Fruit fly (Drosophila melanogaster) whole organism, adult: ENCODE data around the gene wam.

Source experiments
- CG11617 ChIP-seq: fragments of 200-800 bp; sonication (Bioruptor generic); optimal IDR thresholded peaks from 2 replicates; lab custom pipeline; 2017; ENCODE audit warnings: mild to moderate bottlenecking, missing biosample characterization, missing genetic modification reagents, missing genetic modification characterization
- CG12768 ChIP-seq: fragments of 200-800 bp; sonication (Bioruptor generic); optimal IDR thresholded peaks from 2 replicates; lab custom pipeline; 2017; ENCODE audit warnings: missing biosample characterization, missing genetic modification characterization, mild to moderate bottlenecking, moderate library complexity, missing genetic modification reagents
- CG14711 ChIP-seq: fragments of 200-800 bp; sonication (Bioruptor generic); optimal IDR thresholded peaks from 2 replicates; lab custom pipeline; 2018; ENCODE audit warnings: missing biosample characterization, mild to moderate bottlenecking, missing genetic modification characterization, moderate library complexity
- CG1620 ChIP-seq: fragments of 200-800 bp; sonication (Bioruptor generic); optimal IDR thresholded peaks from 2 replicates; lab custom pipeline; 2016; ENCODE audit warnings: missing biosample characterization, missing genetic modification characterization
- CG33017 ChIP-seq: fragments of 200-800 bp; sonication (Bioruptor generic); optimal IDR thresholded peaks from 2 replicates; lab custom pipeline; 2018; ENCODE audit warnings: missing biosample characterization, mild to moderate bottlenecking, missing genetic modification characterization, moderate library complexity
- CG5204 ChIP-seq: fragments of 200-800 bp; sonication (Bioruptor generic); optimal IDR thresholded peaks from 2 replicates; lab custom pipeline; 2016; ENCODE audit warnings: missing biosample characterization, missing genetic modification characterization
- CG7045 ChIP-seq: fragments of 200-800 bp; sonication (Bioruptor generic); optimal IDR thresholded peaks from 2 replicates; lab custom pipeline; 2017; ENCODE audit warnings: missing biosample characterization, mild to moderate bottlenecking, missing genetic modification characterization
- CG7101 ChIP-seq: fragments of 200-800 bp; sonication (Bioruptor generic); optimal IDR thresholded peaks from 2 replicates; lab custom pipeline; 2018; ENCODE audit warnings: missing biosample characterization, mild to moderate bottlenecking, missing genetic modification characterization, moderate library complexity
- Clk ChIP-seq: fragments of 200-800 bp; sonication (Bioruptor generic); optimal IDR thresholded peaks from 2 replicates; lab custom pipeline; 2017; ENCODE audit warnings: missing biosample characterization, missing genetic modification characterization
- Crg-1 ChIP-seq: fragments of 200-800 bp; sonication (Bioruptor generic); optimal IDR thresholded peaks from 2 replicates; lab custom pipeline; 2016; ENCODE audit warnings: missing biosample characterization, missing genetic modification characterization
- Hr96 ChIP-seq: fragments of 200-800 bp; sonication (Bioruptor generic); optimal IDR thresholded peaks from 2 replicates; lab custom pipeline; 2016; ENCODE audit warnings: missing biosample characterization, missing genetic modification characterization
- Mnt ChIP-seq: fragments of 200-800 bp; sonication (Bioruptor generic); optimal IDR thresholded peaks from 2 replicates; lab custom pipeline; 2016; ENCODE audit warnings: missing biosample characterization, mild to moderate bottlenecking, missing genetic modification characterization
- bab1 ChIP-seq: fragments of 200-800 bp; sonication (Bioruptor generic); optimal IDR thresholded peaks from 3 replicates; lab custom pipeline; 2019; ENCODE audit warnings: missing biosample characterization, mild to moderate bottlenecking, missing genetic modification characterization, moderate library complexity
- cic ChIP-seq: fragments of 200-800 bp; sonication (Bioruptor generic); optimal IDR thresholded peaks from 2 replicates; lab custom pipeline; 2017; ENCODE audit warnings: missing biosample characterization, mild to moderate bottlenecking, missing genetic modification characterization, moderate library complexity
- cnc ChIP-seq, 2 experiments: fragments of >200 bp; optimal IDR thresholded peaks; 2 replicates each; lab custom pipeline; 2017
- kay ChIP-seq: fragments of 200-800 bp; sonication (Bioruptor generic); peaks from one replicate; lab custom pipeline; 2016; ENCODE audit warnings: missing biosample characterization, missing genetic modification characterization, borderline replicate concordance
- ovo ChIP-seq: fragments of 200-800 bp; sonication (Bioruptor generic); optimal IDR thresholded peaks from 2 replicates; lab custom pipeline; 2016; ENCODE audit warnings: missing biosample characterization, missing genetic modification characterization
- pad ChIP-seq: fragments of 200-800 bp; sonication (Bioruptor generic); optimal IDR thresholded peaks from 3 replicates; lab custom pipeline; 2017; ENCODE audit warnings: missing biosample characterization, missing genetic modification characterization, mild to moderate bottlenecking, moderate library complexity, missing genetic modification reagents
- tj ChIP-seq: fragments of 200-800 bp; sonication (Bioruptor generic); optimal IDR thresholded peaks from 3 replicates; lab custom pipeline; 2017; ENCODE audit warnings: missing biosample characterization, mild to moderate bottlenecking, missing genetic modification characterization, moderate library complexity
- toe ChIP-seq: fragments of 200-800 bp; sonication (Bioruptor generic); optimal IDR thresholded peaks from 2 replicates; lab custom pipeline; 2016; ENCODE audit warnings: missing biosample characterization, missing genetic modification characterization

The wam gene

dm6 chr3R:23287951-23288350 lies at the start of gene wam:
TSS of gene wam (minus strand) at chr3R:23288051.
- TF ChIP-seq pad (GFP tag; lab: Kevin White, UChicago) (no peak), CG7101 (tag; lab: Kevin White, UChicago) (no peak)

- TF ChIP-seq CG7101 (tag; lab: Kevin White, UChicago) (peak; percentile 5), kay (peak; percentile 88), CG33017 (tag; lab: Kevin White, UChicago) (peak; percentile 28), Clk (GFP tag; lab: Kevin White, UChicago) (no peak), CG12768 (GFP tag; lab: Kevin White, UChicago) (no peak), CG14711 (peak; percentile 18), pad (GFP tag; lab: Kevin White, UChicago) (no peak)
These were observed 49.5 kb upstream of the wam start for dm6 chr3R:23337183-23337825.

DNA sequence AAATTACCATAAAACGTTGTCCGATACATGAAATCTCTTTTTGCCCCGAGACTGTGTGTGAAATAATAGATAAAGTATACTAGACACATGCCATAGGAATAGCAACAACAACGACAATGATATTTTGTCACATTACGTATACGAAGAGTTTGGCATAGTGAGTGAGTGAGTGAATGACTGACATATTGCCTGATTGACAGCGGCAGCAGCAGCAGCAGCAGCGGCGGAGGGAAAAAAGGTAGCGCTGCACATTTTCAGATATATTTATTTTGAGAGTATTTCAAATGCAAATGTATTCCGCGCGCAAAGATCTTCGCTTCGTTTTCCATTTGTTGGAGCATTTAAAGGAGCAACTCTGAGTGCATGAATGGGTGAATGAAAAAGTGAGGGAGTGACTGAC lies 48.7 kb upstream of the wam start:
- TF ChIP-seq bab1 (GFP tag; lab: Kevin White, UChicago) (no peak), CG12768 (GFP tag; lab: Kevin White, UChicago) (no peak), CG7045 (GFP tag; lab: Kevin White, UChicago) (no peak), CG5204 (GFP tag; lab: Kevin White, UChicago) (no peak), CG11617 (no peak), pad (GFP tag; lab: Kevin White, UChicago) (no peak), Hr96 (GFP tag; lab: Kevin White, UChicago) (no peak)

dm6 chr3R:23335577-23335976 lies 47.7 kb upstream of the wam start:
- TF ChIP-seq bab1 (GFP tag; lab: Kevin White, UChicago) (no peak), Clk (GFP tag; lab: Kevin White, UChicago) (no peak), toe (GFP tag; lab: Kevin White, UChicago) (no peak), CG7101 (tag; lab: Kevin White, UChicago) (peak; percentile 76), kay (peak; percentile 82), Mnt (GFP tag; lab: Kevin White, UChicago) (no peak), cic (GFP tag; lab: Kevin White, UChicago) (no peak), CG11617 (peak; percentile 59), CG1620 (GFP tag; lab: Kevin White, UChicago) (no peak), Hr96 (GFP tag; lab: Kevin White, UChicago) (peak; percentile 15), ovo (GFP tag; lab: Kevin White, UChicago) (peak; percentile 23), Crg-1 (GFP tag; lab: Kevin White, UChicago) (no peak), CG7045 (GFP tag; lab: Kevin White, UChicago) (peak; percentile 61), CG12768 (GFP tag; lab: Kevin White, UChicago) (peak; percentile 46), CG14711 (peak; percentile 52), pad (GFP tag; lab: Kevin White, UChicago) (peak; percentile 22), tj (GFP tag; lab: Kevin White, UChicago) (peak; percentile 15), cnc (optimal IDR thresholded peaks at IDR 0.05; lab: Kevin White, UChicago) (no peak), CG5204 (GFP tag; lab: Kevin White, UChicago) (no peak), CG33017 (tag; lab: Kevin White, UChicago) (peak; percentile 67)

DNA sequence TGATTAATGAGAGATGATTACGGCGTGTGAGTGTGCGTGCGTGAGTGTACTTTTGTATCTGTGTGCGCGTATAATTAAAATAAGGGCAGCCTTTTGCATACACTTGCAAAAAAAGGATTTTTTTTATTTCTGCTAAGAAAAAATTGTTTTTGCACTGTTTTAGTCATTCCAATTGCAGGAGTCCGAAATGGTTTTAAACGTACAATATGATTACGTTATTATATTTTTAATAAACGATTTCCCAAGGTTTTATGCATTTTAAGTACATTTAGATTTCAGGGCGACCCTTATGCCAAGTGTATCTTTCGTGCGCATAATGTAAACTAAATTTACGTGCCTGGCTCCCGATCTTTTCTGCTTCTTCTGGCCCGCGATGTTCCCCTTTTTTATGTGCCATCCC lies 47.0 kb upstream of the wam start:
- TF ChIP-seq CG5204 (GFP tag; lab: Kevin White, UChicago) (peak; percentile 53), Crg-1 (GFP tag; lab: Kevin White, UChicago) (no peak), CG7101 (tag; lab: Kevin White, UChicago) (peak; percentile 3), CG14711 (peak; percentile 7), tj (GFP tag; lab: Kevin White, UChicago) (no peak), kay (no peak), toe (GFP tag; lab: Kevin White, UChicago) (no peak)

dm6 chr3R:23334036-23334744 lies 46.3 kb upstream of the wam start:
- TF ChIP-seq tj (GFP tag; lab: Kevin White, UChicago) (peak; percentile 85), CG33017 (tag; lab: Kevin White, UChicago) (peak; percentile 41), CG14711 (no peak), ovo (GFP tag; lab: Kevin White, UChicago) (peak; percentile 18), cic (GFP tag; lab: Kevin White, UChicago) (peak; percentile 99), CG12768 (GFP tag; lab: Kevin White, UChicago) (peak; percentile 61)
